Fruit fly (Drosophila melanogaster) whole organism, embryonic: ENCODE results near the gene fusl.
A peak's percentile ranks its signal among the peaks of the same experiment; 100 is the strongest.

ENCODE experiments used
- Ada2b ChIP-seq: fragments of 200-800 bp; sonication (Bioruptor generic); IDR thresholded peaks from 2 replicates; pipeline ENCODE4 v1.3.6; 2022; ENCODE audit warnings: missing biosample characterization, missing genetic modification characterization
- Asciz ChIP-seq: fragments of 200-800 bp; sonication (Bioruptor generic); optimal IDR thresholded peaks from 2 replicates; lab custom pipeline; 2017; ENCODE audit warnings: missing biosample characterization, mild to moderate bottlenecking, missing genetic modification characterization, missing genetic modification reagents
- CG10267 ChIP-seq: fragments of 200-800 bp; sonication (Bioruptor generic); optimal IDR thresholded peaks from 2 replicates; lab custom pipeline; 2018; ENCODE audit warnings: missing biosample characterization, mild to moderate bottlenecking, missing genetic modification characterization, moderate library complexity
- CG10462 ChIP-seq: fragments of 200-800 bp; sonication (Bioruptor generic); optimal IDR thresholded peaks from 2 replicates; lab custom pipeline; 2016; ENCODE audit warnings: missing biosample characterization, missing genetic modification characterization
- CG10565 ChIP-seq: fragments of 200-800 bp; sonication (Bioruptor generic); optimal IDR thresholded peaks from 3 replicates; lab custom pipeline; 2016; ENCODE audit warnings: missing biosample characterization, mild to moderate bottlenecking, missing genetic modification characterization
- CG11085 ChIP-seq: fragments of 200-800 bp; sonication (Bioruptor generic); IDR thresholded peaks from 2 replicates; pipeline ENCODE4 v1.3.6; 2022; ENCODE audit warnings: missing biosample characterization, missing genetic modification characterization
- CG12155 ChIP-seq: fragments of 200-800 bp; sonication (Bioruptor generic); optimal IDR thresholded peaks from 3 replicates; lab custom pipeline; 2016; ENCODE audit warnings: missing biosample characterization, missing genetic modification characterization
- CG12769 ChIP-seq: fragments of 200-800 bp; sonication (Bioruptor generic); optimal IDR thresholded peaks from 2 replicates; lab custom pipeline; 2019; ENCODE audit warnings: missing biosample characterization, mild to moderate bottlenecking, missing genetic modification characterization, moderate library complexity
- CG13894 ChIP-seq: fragments of 200-800 bp; sonication (Bioruptor generic); optimal IDR thresholded peaks from 3 replicates; lab custom pipeline; 2018; ENCODE audit warnings: missing biosample characterization, mild to moderate bottlenecking, missing genetic modification characterization, moderate library complexity
- CG15269 ChIP-seq: fragments of 200-800 bp; sonication (Bioruptor generic); optimal IDR thresholded peaks from 2 replicates; lab custom pipeline; 2018; ENCODE audit warnings: missing biosample characterization, mild to moderate bottlenecking, missing genetic modification characterization, moderate library complexity
- CG17612 ChIP-seq: fragments of 200-800 bp; sonication (Bioruptor generic); IDR thresholded peaks from 2 replicates; pipeline ENCODE4 v1.3.6; 2022; ENCODE audit warnings: missing biosample characterization, missing genetic modification characterization
- CG18764 ChIP-seq: fragments of 200-800 bp; sonication (Bioruptor generic); optimal IDR thresholded peaks from 3 replicates; lab custom pipeline; 2016; ENCODE audit warnings: missing biosample characterization, missing genetic modification characterization
- CG2116 ChIP-seq: fragments of 200-800 bp; sonication (Bioruptor generic); optimal IDR thresholded peaks from 3 replicates; lab custom pipeline; 2018; ENCODE audit warnings: missing biosample characterization, mild to moderate bottlenecking, missing genetic modification characterization
- CG31365 ChIP-seq: fragments of 200-800 bp; sonication (Bioruptor generic); optimal IDR thresholded peaks from 2 replicates; lab custom pipeline; 2018; ENCODE audit warnings: missing biosample characterization, mild to moderate bottlenecking, missing genetic modification characterization
- CG4730 ChIP-seq: fragments of 200-800 bp; sonication (Bioruptor generic); IDR thresholded peaks from 2 replicates; pipeline ENCODE4 v1.3.6; 2022; ENCODE audit warnings: missing biosample characterization, missing genetic modification characterization
- CG6765 ChIP-seq: fragments of 200-800 bp; sonication (Bioruptor generic); optimal IDR thresholded peaks from 3 replicates; lab custom pipeline; 2017; ENCODE audit warnings: missing biosample characterization, mild to moderate bottlenecking, missing genetic modification characterization
- CG7271 ChIP-seq: fragments of 200-800 bp; sonication (Bioruptor generic); optimal IDR thresholded peaks from 2 replicates; lab custom pipeline; 2018; ENCODE audit warnings: missing biosample characterization, mild to moderate bottlenecking, missing genetic modification characterization, moderate library complexity
- CG7372 ChIP-seq: fragments of 200-800 bp; sonication (Bioruptor generic); IDR thresholded peaks from 2 replicates; pipeline ENCODE4 v1.3.6; 2022; ENCODE audit warnings: missing biosample characterization, missing genetic modification characterization
- CG7839 ChIP-seq: fragments of 200-800 bp; sonication (Bioruptor generic); optimal IDR thresholded peaks from 3 replicates; lab custom pipeline; 2018; ENCODE audit warnings: missing biosample characterization, mild to moderate bottlenecking, missing genetic modification characterization, moderate library complexity
- CG8765 ChIP-seq: fragments of 200-800 bp; sonication (Bioruptor generic); IDR thresholded peaks from 2 replicates; pipeline ENCODE4 v1.3.6; 2022; ENCODE audit warnings: missing biosample characterization, missing genetic modification characterization
- CG8924 ChIP-seq: fragments of 200-800 bp; optimal IDR thresholded peaks from 3 replicates; lab custom pipeline; 2019; ENCODE audit warnings: missing biosample characterization, mild to moderate bottlenecking, missing genetic modification characterization, moderate library complexity
- CG9215 ChIP-seq: fragments of 200-800 bp; sonication (Bioruptor generic); IDR thresholded peaks from 2 replicates; pipeline ENCODE4 v1.3.6; 2022; ENCODE audit warnings: missing biosample characterization, missing genetic modification characterization
- CG9609 ChIP-seq: fragments of 200-800 bp; sonication (Bioruptor generic); optimal IDR thresholded peaks from 3 replicates; lab custom pipeline; 2016; ENCODE audit warnings: missing biosample characterization, missing genetic modification characterization
- Dfd ChIP-seq, 2 experiments: fragments of >200 bp; optimal IDR thresholded peaks; 2 replicates each; lab custom pipeline; 2017; ENCODE audit warnings: missing biosample characterization in 2 of 2, missing genetic modification characterization in 2 of 2
- Dll ChIP-seq: fragments of 200-800 bp; sonication (Bioruptor generic); IDR thresholded peaks from 4 replicates; pipeline ENCODE4 v1.3.6; 2022; ENCODE audit warnings: missing biosample characterization, missing genetic modification characterization; ENCODE audit not compliant: partially characterized antibody
- HHEX ChIP-seq: fragments of 200-800 bp; sonication (Bioruptor generic); optimal IDR thresholded peaks from 3 replicates; lab custom pipeline; 2017; ENCODE audit warnings: missing biosample characterization, mild to moderate bottlenecking, missing genetic modification characterization, missing genetic modification reagents
- Hand ChIP-seq: fragments of 200-800 bp; sonication (Bioruptor generic); optimal IDR thresholded peaks from 2 replicates; lab custom pipeline; 2017; ENCODE audit warnings: mild to moderate bottlenecking, missing biosample characterization, missing genetic modification reagents, missing genetic modification characterization
- Rfx ChIP-seq: fragments of 200-800 bp; sonication (Bioruptor generic); IDR thresholded peaks from 2 replicates; pipeline ENCODE4 v1.3.6; 2022; ENCODE audit warnings: missing biosample characterization, missing genetic modification characterization
- Scr ChIP-seq: fragments of 200-800 bp; sonication (Bioruptor generic); IDR thresholded peaks from 2 replicates; pipeline ENCODE4 v1.3.6; 2022; ENCODE audit warnings: missing biosample characterization, missing genetic modification characterization; ENCODE audit not compliant: partially characterized antibody
- Side ChIP-seq: fragments of 200-800 bp; sonication (Bioruptor generic); optimal IDR thresholded peaks from 2 replicates; lab custom pipeline; 2016; ENCODE audit warnings: missing biosample characterization, missing genetic modification characterization
- YL-1 ChIP-seq: fragments of 200-800 bp; sonication (Bioruptor generic); optimal IDR thresholded peaks from 3 replicates; lab custom pipeline; 2017; ENCODE audit warnings: missing biosample characterization, mild to moderate bottlenecking, missing genetic modification characterization
- amos ChIP-seq: fragments of 200-800 bp; sonication (Bioruptor generic); IDR thresholded peaks from 2 replicates; pipeline ENCODE4 v1.3.6; 2022; ENCODE audit warnings: missing biosample characterization, missing genetic modification characterization; ENCODE audit not compliant: partially characterized antibody
- bowl ChIP-seq: fragments of 200-800 bp; sonication (Bioruptor generic); IDR thresholded peaks from 2 replicates; pipeline ENCODE4 v1.3.6; 2022; ENCODE audit warnings: missing biosample characterization, missing genetic modification characterization
- chinmo ChIP-seq: fragments of 200-800 bp; sonication (Bioruptor generic); IDR thresholded peaks from 4 replicates; pipeline ENCODE4 v1.3.6; 2022; ENCODE audit warnings: missing biosample characterization, missing genetic modification characterization; ENCODE audit not compliant: partially characterized antibody
- crc ChIP-seq: fragments of 200-800 bp; sonication (Bioruptor generic); optimal IDR thresholded peaks from 2 replicates; lab custom pipeline; 2016; ENCODE audit warnings: missing biosample characterization, missing genetic modification characterization
- fd64A ChIP-seq: fragments of 200-800 bp; sonication (Bioruptor generic); optimal IDR thresholded peaks from 3 replicates; lab custom pipeline; 2018; ENCODE audit warnings: missing biosample characterization, mild to moderate bottlenecking, missing genetic modification characterization
- h ChIP-seq: fragments of >200 bp; optimal IDR thresholded peaks from 2 replicates; lab custom pipeline; 2017
- hb ChIP-seq: fragments of 200-800 bp; sonication (Bioruptor generic); IDR thresholded peaks from 3 replicates; pipeline ENCODE4 v1.3.6; 2022; ENCODE audit warnings: missing biosample characterization, missing genetic modification characterization; ENCODE audit not compliant: partially characterized antibody
- insv ChIP-seq, 2 experiments: fragments of 200-800 bp; sonication (Bioruptor generic); optimal IDR thresholded peaks; 3 replicates each; lab custom pipeline; 2016 to 2018; ENCODE audit warnings: missing biosample characterization in 2 of 2, missing genetic modification characterization in 2 of 2
- mam ChIP-seq: fragments of 200-800 bp; sonication (Bioruptor generic); optimal IDR thresholded peaks from 3 replicates; lab custom pipeline; 2016; ENCODE audit warnings: missing biosample characterization, missing genetic modification characterization
- pnt ChIP-seq: fragments of 200-800 bp; sonication (Bioruptor generic); optimal IDR thresholded peaks from 3 replicates; lab custom pipeline; 2016; ENCODE audit warnings: missing biosample characterization, missing genetic modification characterization
- pzg ChIP-seq: fragments of 200-800 bp; sonication (Bioruptor generic); optimal IDR thresholded peaks from 3 replicates; lab custom pipeline; 2018; ENCODE audit warnings: missing biosample characterization, mild to moderate bottlenecking, missing genetic modification characterization, moderate library complexity
- scrt ChIP-seq: fragments of 200-800 bp; sonication (Bioruptor generic); optimal IDR thresholded peaks from 2 replicates; lab custom pipeline; 2018; ENCODE audit warnings: missing biosample characterization, mild to moderate bottlenecking, missing genetic modification characterization, moderate library complexity
- sob ChIP-seq: fragments of 200-800 bp; sonication (Bioruptor generic); IDR thresholded peaks from 2 replicates; pipeline ENCODE4 v1.3.6; 2022; ENCODE audit warnings: missing biosample characterization, missing genetic modification characterization
- sqz ChIP-seq: fragments of 200-800 bp; sonication (Bioruptor generic); optimal IDR thresholded peaks from 3 replicates; lab custom pipeline; 2018; ENCODE audit warnings: missing biosample characterization, mild to moderate bottlenecking, missing genetic modification characterization
- ssp ChIP-seq: fragments of 200-800 bp; sonication (Bioruptor generic); IDR thresholded peaks from 2 replicates; pipeline ENCODE4 v1.3.6; 2022; ENCODE audit warnings: missing biosample characterization, missing genetic modification characterization
- ttk ChIP-seq: fragments of 200-800 bp; sonication (Bioruptor generic); IDR thresholded peaks from 2 replicates; pipeline ENCODE4 v2.1.2; 2022; ENCODE audit warnings: missing biosample characterization, missing genetic modification characterization
- tx ChIP-seq: fragments of 200-800 bp; sonication (Bioruptor generic); optimal IDR thresholded peaks from 2 replicates; lab custom pipeline; 2016; ENCODE audit warnings: missing biosample characterization, missing genetic modification characterization
- z ChIP-seq: fragments of 200-800 bp; sonication (Bioruptor generic); IDR thresholded peaks from 3 replicates; pipeline ENCODE4 v1.3.6; 2022; ENCODE audit warnings: missing biosample characterization, missing genetic modification characterization
- zf30C ChIP-seq: fragments of 200-800 bp; sonication (Bioruptor generic); optimal IDR thresholded peaks from 3 replicates; lab custom pipeline; 2018; ENCODE audit warnings: missing biosample characterization, mild to moderate bottlenecking, missing genetic modification characterization

Gene fusl

DNA sequence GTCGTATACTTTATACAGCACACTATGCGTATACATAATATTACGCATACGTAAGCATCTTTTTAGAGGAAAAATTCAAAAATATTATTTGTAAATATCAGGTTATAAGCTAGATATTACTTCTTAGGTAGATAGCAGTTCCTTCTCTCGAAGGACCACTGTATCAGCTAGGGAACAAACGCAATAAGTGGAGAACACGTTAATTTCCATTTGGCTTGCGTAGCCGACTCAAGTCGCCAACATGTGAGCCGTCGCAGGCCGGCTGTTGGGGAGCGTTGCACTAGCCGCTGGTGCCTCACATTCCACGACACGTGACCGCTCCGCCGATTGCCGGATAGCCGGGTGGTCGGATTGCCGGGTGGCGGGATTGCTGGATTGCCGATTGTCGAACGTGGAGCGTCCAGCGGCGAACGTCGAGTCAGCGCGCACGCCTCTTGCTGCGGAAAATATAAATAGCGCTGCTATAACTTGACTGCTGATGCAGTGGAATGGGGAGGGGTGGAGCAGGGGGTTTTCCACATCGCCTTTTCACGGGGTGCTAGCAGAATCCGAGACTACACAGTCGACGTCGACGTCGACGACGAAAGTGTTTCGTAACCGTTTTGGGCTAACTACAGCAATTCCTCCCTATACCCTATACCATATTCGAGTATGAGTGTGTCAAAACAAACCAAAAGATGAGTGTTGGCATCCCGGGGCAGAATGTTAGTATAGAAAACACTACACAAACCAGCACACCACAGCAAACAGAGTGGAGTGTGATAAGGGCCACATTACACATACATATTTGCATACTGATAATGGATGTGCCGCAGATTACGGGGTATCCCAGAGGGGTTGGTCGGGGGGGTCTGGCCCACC, 34.6 kb downstream of the fusl start (continued):
- TF ChIP-seq zf30C (GFP tag; lab: Kevin White, UChicago) (no peak), bowl (GFP tag; lab: Robert Waterston, UW) (no peak), ttk (no peak), Dll (GFP tag; lab: Robert Waterston, UW) (no peak), Scr (GFP tag; lab: Robert Waterston, UW) (no peak), h (no peak), pnt (GFP tag; lab: Kevin White, UChicago) (no peak), CG7372 (GFP tag; lab: Robert Waterston, UW) (peak; percentile 93), CG12769 (peak; percentile 61), z (GFP tag; lab: Robert Waterston, UW) (no peak), sqz (no peak), insv (GFP tag; optimal IDR thresholded peaks at IDR 0.05; lab: Kevin White, UChicago) (no peak), HHEX (GFP tag; lab: Kevin White, UChicago) (peak; percentile 35), CG8765 (GFP tag; lab: Robert Waterston, UW) (no peak), CG18764 (GFP tag; lab: Kevin White, UChicago) (no peak), CG31365 (tag; lab: Kevin White, UChicago) (no peak), CG6765 (no peak), CG9609 (no peak), CG10565 (GFP tag; lab: Kevin White, UChicago) (no peak), CG13894 (tag; lab: Kevin White, UChicago) (no peak), Asciz (GFP tag; lab: Kevin White, UChicago) (peak; percentile 37), CG15269 (peak; percentile 8), CG4730 (GFP tag; lab: Robert Waterston, UW) (no peak), CG11085 (GFP tag; lab: Robert Waterston, UW) (no peak), Rfx (GFP tag; lab: Robert Waterston, UW) (peak; percentile 5; the same call in 1 of the 2 replicates), CG17612 (GFP tag; lab: Robert Waterston, UW) (no peak), CG10267 (tag; lab: Kevin White, UChicago) (no peak), chinmo (GFP tag; lab: Robert Waterston, UW) (0 out of 4 replicates have a peak, but pooled peaks have one; percentile 53), YL-1 (GFP tag; lab: Kevin White, UChicago) (no peak), crc (GFP tag; lab: Kevin White, UChicago) (no peak), scrt (GFP tag; lab: Kevin White, UChicago) (peak; percentile 20), CG12155 (GFP tag; lab: Kevin White, UChicago) (no peak), Hand (GFP tag; lab: Kevin White, UChicago) (no peak), fd64A (GFP tag; lab: Kevin White, UChicago) (peak; percentile 59), ssp (GFP tag; lab: Robert Waterston, UW) (no peak), sob (GFP tag; lab: Robert Waterston, UW) (no peak), CG10462 (GFP tag; lab: Kevin White, UChicago) (no peak), Side (no peak), CG9215 (GFP tag; lab: Robert Waterston, UW) (no peak), CG2116 (GFP tag; lab: Kevin White, UChicago) (no peak), mam (GFP tag; lab: Kevin White, UChicago) (no peak), hb (no peak), Dfd (GFP tag; optimal IDR thresholded peaks at IDR 0.05; lab: Kevin White, UChicago) (no peak), tx (GFP tag; lab: Kevin White, UChicago) (no peak), CG7271 (no peak), amos (GFP tag; lab: Robert Waterston, UW) (no peak), CG7839 (tag; lab: Kevin White, UChicago) (peak; percentile 6), Ada2b (no peak), pzg (GFP tag; lab: Kevin White, UChicago) (no peak), CG8924 (tag; lab: Kevin White, UChicago) (no peak)
